Fruit fly (Drosophila melanogaster): Measurements from ENCODE around the gene CG32104.

Gene CG32104

dm6 chr3L:12408513-12409320, 9.6 kb upstream of the CG32104 start:
- peak; percentile 55 for TF ChIP-seq noc (tag; optimal IDR thresholded peaks at IDR 0.05)

- no peak for TF ChIP-seq noc (tag; optimal IDR thresholded peaks at IDR 0.05)
Measured at dm6 chr3L:12407779-12408178, 8.7 kb upstream of the CG32104 start.

- TF ChIP-seq noc (tag; optimal IDR thresholded peaks at IDR 0.05): peak; percentile 67
Measured at dm6 chr3L:12406999-12407632, 8.0 kb upstream of the CG32104 start.

DNA sequence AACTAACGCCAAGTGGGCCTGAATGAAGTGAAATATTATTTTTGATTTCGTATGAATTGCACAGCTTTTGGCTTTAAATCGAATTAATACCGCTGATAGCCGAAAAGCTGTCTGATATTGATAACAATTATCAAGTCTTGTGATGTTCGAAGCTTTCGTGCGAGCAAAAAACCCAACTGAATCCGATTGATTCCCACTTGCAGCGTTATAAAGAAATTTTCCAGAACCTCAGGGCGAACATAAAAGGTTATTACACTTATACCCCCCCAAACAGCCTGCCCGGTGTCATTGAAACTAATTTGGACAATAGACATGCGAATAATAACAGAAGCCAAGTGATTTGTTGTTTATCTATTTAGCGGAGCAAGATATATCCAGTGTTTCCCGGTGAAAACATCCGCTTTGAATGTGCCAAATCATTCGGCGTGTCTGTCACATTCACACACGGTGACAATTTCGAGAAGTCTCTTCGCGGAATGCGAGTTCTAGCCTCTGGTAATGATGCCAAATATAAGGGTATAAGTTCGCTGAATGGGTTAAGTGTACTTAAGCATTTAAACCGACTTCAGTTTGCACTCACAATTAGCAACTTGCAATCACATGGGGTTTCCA, 6.9 kb upstream of the CG32104 start:
- no peak for TF ChIP-seq noc (tag; optimal IDR thresholded peaks at IDR 0.05)

- no peak for TF ChIP-seq noc (tag; optimal IDR thresholded peaks at IDR 0.05)
Measured at dm6 chr3L:12401800-12402199, 2.7 kb upstream of the CG32104 start, which contains the start of gene Smyd4-2. Smyd4-2 (minus strand) TSS chr3L:12401935.

DNA sequence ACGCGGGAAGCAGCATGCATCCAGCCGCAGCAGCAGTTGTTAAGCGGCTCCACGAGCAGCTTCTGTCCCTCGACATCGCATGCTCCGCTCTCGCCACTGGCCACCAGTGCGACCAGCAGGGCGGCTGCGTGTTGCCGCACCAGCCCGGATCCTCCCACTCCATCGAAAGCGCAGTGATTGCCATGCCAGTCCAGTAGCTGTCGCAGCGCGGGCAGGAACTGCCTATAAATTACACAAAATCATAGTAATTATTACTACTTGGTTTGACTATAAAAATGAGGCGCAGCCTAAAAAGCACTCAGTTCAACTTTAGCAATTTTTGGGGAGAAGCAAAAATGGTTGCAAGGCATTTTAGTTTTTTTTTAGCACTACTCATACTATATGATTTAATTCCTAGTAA, 3.3 kb downstream of the CG32104 start, which contains the start of gene Obp69a:
Gene Obp69a, plus strand, starts transcription at position 301 of the 400 bp plus-strand sequence.
- TF ChIP-seq noc (tag; optimal IDR thresholded peaks at IDR 0.05): no peak

dm6 chr3L:12392758-12393157, 6.4 kb downstream of the CG32104 start:
- TF ChIP-seq noc (tag; optimal IDR thresholded peaks at IDR 0.05): no peak

DNA sequence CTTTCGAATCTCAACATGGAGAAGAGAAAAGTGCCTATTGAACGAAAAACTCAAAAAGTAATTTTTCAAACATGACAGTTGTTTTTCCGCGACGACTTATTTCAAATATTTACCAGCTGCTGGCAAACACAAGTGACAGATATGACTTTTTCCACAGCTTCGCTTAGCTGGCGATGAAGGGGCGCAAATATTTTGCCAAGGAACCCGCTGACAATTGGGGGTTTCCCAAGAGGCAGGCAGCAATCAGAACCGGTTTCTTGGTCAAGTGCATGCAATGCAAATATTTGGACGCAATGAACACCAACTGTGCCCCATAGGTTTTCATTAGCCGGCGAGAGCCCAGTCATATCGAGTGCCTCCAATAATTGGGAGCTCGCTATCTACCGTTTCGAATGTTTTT, 7.1 kb downstream of the CG32104 start:
- no peak for TF ChIP-seq noc (tag; optimal IDR thresholded peaks at IDR 0.05)

dm6 chr3L:12391240-12391843, 7.8 kb downstream of the CG32104 start, which contains the start of gene Ncc69:
Ncc69 (minus strand) TSS chr3L:12391444.
- TF ChIP-seq noc (tag; optimal IDR thresholded peaks at IDR 0.05): no peak

dm6 chr3L:12387898-12388297, 11.2 kb downstream of the CG32104 start:
- no peak for TF ChIP-seq noc (tag; optimal IDR thresholded peaks at IDR 0.05)

- no peak for TF ChIP-seq noc (tag; optimal IDR thresholded peaks at IDR 0.05)
Measured at dm6 chr3L:12387063-12387462, 12.1 kb downstream of the CG32104 start.

dm6 chr3L:12380592-12380991, 18.5 kb downstream of the CG32104 start:
- no peak for TF ChIP-seq noc (tag; optimal IDR thresholded peaks at IDR 0.05)

DNA sequence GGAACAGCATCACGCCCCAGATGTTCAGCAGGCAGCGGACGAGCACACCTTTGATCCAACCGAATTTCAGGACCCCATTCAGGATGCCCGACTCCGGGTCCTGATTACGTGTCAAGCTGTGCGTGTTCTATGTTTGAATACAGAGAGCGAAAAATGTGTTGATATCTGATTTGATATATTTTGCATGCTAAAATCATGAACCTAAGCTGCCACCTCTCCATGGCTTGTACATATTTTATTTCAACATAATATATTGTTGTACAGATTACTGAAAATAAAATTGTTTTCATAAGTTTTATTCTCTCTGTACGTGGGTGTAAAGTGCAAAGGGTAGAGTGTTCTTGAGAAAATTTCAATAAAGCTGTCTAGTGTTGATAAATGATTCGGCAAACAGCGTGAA, 24.7 kb downstream of the CG32104 start:
- no peak for TF ChIP-seq noc (tag; optimal IDR thresholded peaks at IDR 0.05)

dm6 chr3L:12363729-12364128, 35.4 kb downstream of the CG32104 start:
- TF ChIP-seq noc (tag; optimal IDR thresholded peaks at IDR 0.05): no peak

DNA sequence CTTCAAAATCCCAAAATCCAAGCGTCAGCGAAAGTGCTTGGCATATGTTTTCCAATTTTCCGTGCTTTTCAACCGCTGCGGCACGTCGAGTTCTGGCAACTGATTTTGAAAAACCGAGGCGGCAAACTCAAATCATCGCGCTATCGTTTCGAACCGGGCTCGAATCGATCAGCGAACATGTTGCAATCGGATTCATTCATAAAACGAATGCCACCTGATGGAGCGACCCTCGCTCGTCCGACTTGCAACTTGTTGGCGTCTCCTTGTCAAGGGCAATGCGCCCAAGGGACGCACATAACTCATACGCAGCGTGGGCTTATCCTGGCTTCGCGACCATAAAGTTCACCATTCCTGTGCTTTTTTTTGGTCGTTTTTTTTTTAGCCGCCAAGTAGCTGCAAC, 47.7 kb downstream of the CG32104 start, which contains the start of gene CrzR:
Gene CrzR, minus strand, starts transcription at position 105 of the 400 bp plus-strand sequence.
- TF ChIP-seq noc (tag; optimal IDR thresholded peaks at IDR 0.05): no peak

DNA sequence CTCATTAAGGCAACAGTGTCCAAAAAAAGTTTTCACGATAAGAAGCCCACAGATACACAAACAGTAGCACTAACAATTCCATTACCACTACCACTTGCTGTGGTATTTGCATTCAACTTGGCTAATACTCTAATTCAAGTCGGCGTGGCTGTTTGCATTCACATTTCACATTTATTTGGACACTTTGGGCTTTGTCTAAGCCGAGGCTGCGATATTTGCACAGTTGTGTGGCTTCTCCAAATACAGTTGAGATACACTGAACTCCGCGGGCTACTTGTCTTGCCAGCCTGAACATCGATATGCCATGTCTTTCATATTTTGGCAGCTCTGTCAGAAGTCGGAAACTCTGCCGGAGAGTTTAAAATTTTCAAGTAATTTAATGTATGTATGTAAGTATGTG, 48.8 kb downstream of the CG32104 start:
- TF ChIP-seq noc (tag; optimal IDR thresholded peaks at IDR 0.05): peak; percentile 53

All from whole organism, larva.